Worm (Caenorhabditis elegans) whole organism, young adult: ENCODE results near the gene M03C11.1.

ENCODE experiments used
- F10E7.11 ChIP-seq: sonication (generic microtip); optimal IDR thresholded peaks from 2 replicates; lab custom pipeline; 2017; ENCODE audit warnings: mild to moderate bottlenecking, missing genetic modification characterization, moderate library complexity, missing compliant biosample characterization
- F37B4.10 ChIP-seq: fragments of 200-800 bp; sonication (Bioruptor generic); IDR thresholded peaks from 2 replicates; pipeline ENCODE4 v1.3.6; 2022; ENCODE audit warnings: missing genetic modification characterization, missing compliant biosample characterization
- T26A5.8 ChIP-seq: sonication (generic microtip); optimal IDR thresholded peaks from 2 replicates; lab custom pipeline; 2016; ENCODE audit warnings: missing genetic modification characterization, missing compliant biosample characterization
- Y56A3A.18 ChIP-seq: fragments of 200-800 bp; sonication (Bioruptor generic); IDR thresholded peaks from 2 replicates; pipeline ENCODE4 v1.3.6; 2022; ENCODE audit warnings: missing genetic modification reagents, missing genetic modification characterization, missing compliant biosample characterization
- Y67H2A.10 ChIP-seq: fragments of 200-800 bp; sonication (Bioruptor generic); conservative IDR thresholded peaks from 2 replicates; pipeline ENCODE4 v1.3.6; 2022; ENCODE audit warnings: missing genetic modification reagents, missing genetic modification characterization, missing compliant biosample characterization
- akir-1 ChIP-seq: fragments of 200-800 bp; sonication (Bioruptor generic); optimal IDR thresholded peaks from 2 replicates; lab custom pipeline; 2018; ENCODE audit warnings: mild to moderate bottlenecking, missing genetic modification characterization, moderate library complexity, missing compliant biosample characterization
- aptf-2 ChIP-seq: fragments of 200-800 bp; sonication (Bioruptor generic); conservative IDR thresholded peaks from 2 replicates; pipeline ENCODE4 v1.3.6; 2022; ENCODE audit warnings: missing genetic modification reagents, missing genetic modification characterization, missing compliant biosample characterization
- athp-1 ChIP-seq: sonication (generic microtip); optimal IDR thresholded peaks from 2 replicates; lab custom pipeline; 2017; ENCODE audit warnings: mild to moderate bottlenecking, missing genetic modification characterization, missing compliant biosample characterization
- attf-5 ChIP-seq: fragments of 200-800 bp; sonication (Bioruptor generic); optimal IDR thresholded peaks from 2 replicates; lab custom pipeline; 2018; ENCODE audit warnings: mild to moderate bottlenecking, missing genetic modification characterization, missing compliant biosample characterization
- attf-6 ChIP-seq: fragments of 200-800 bp; sonication (Bioruptor generic); IDR thresholded peaks from 2 replicates; pipeline ENCODE4 v1.3.6; 2022; ENCODE audit warnings: missing genetic modification reagents, missing genetic modification characterization, missing compliant biosample characterization
- bed-1 ChIP-seq: fragments of 200-800 bp; sonication (Bioruptor generic); IDR thresholded peaks from 2 replicates; pipeline ENCODE4 v1.3.6; 2022; ENCODE audit warnings: missing genetic modification reagents, missing genetic modification characterization, missing compliant biosample characterization
- ceh-58 ChIP-seq: fragments of 200-800 bp; sonication (Bioruptor generic); IDR thresholded peaks from 2 replicates; pipeline ENCODE4 v1.3.6; 2022; ENCODE audit warnings: missing genetic modification characterization, missing compliant biosample characterization
- chd-7 ChIP-seq: sonication (generic microtip); optimal IDR thresholded peaks from 2 replicates; lab custom pipeline; 2016; ENCODE audit warnings: mild to moderate bottlenecking, missing genetic modification characterization, moderate library complexity, missing compliant biosample characterization
- die-1 ChIP-seq: sonication (generic microtip); optimal IDR thresholded peaks from 2 replicates; lab custom pipeline; 2016; ENCODE audit warnings: missing genotype, mild to moderate bottlenecking, missing genetic modification characterization, missing compliant biosample characterization
- egl-44 ChIP-seq: fragments of 200-800 bp; sonication (Bioruptor generic); IDR thresholded peaks from 2 replicates; pipeline ENCODE4 v1.3.6; 2022; ENCODE audit warnings: missing genetic modification reagents, missing genetic modification characterization, missing compliant biosample characterization
- egrh-3 ChIP-seq: fragments of 200-800 bp; sonication (Bioruptor generic); IDR thresholded peaks from 2 replicates; pipeline ENCODE4 v1.3.6; 2022; ENCODE audit warnings: missing genetic modification reagents, missing genetic modification characterization, missing compliant biosample characterization
- hlh-12 ChIP-seq: sonication (generic microtip); optimal IDR thresholded peaks from 2 replicates; lab custom pipeline; 2016; ENCODE audit warnings: missing genetic modification characterization, missing compliant biosample characterization
- hlh-26 ChIP-seq: fragments of 200-800 bp; sonication (Bioruptor generic); conservative IDR thresholded peaks from 2 replicates; pipeline ENCODE4 v1.3.6; 2022; ENCODE audit warnings: missing genetic modification reagents, missing genetic modification characterization, missing compliant biosample characterization
- lag-1 ChIP-seq: fragments of 200-800 bp; sonication (Bioruptor generic); IDR thresholded peaks from 2 replicates; pipeline ENCODE4 v1.3.6; 2022; ENCODE audit warnings: missing genetic modification reagents, missing genetic modification characterization, missing compliant biosample characterization
- lin-26 ChIP-seq: fragments of 200-800 bp; sonication (Bioruptor generic); IDR thresholded peaks from 2 replicates; pipeline ENCODE4 v1.3.6; 2022; ENCODE audit warnings: missing genetic modification reagents, missing genetic modification characterization, missing compliant biosample characterization
- lin-35 ChIP-seq, 3 experiments: fragments of 150-350 bp in 2 of 3; sonication (generic microtip) in 1 of 3; optimal IDR thresholded peaks; 2 replicates each; lab custom pipeline; 2014 to 2018; ENCODE audit warnings: missing biosample characterization in 3 of 3, missing genetic modification characterization in 3 of 3, missing genetic modification reagents in 3 of 3
- lin-40 ChIP-seq: sonication (generic microtip); optimal IDR thresholded peaks from 2 replicates; lab custom pipeline; 2016; ENCODE audit warnings: missing genetic modification characterization, mild to moderate bottlenecking, missing compliant biosample characterization, missing genotype, missing genetic modification reagents
- lin-54 ChIP-seq: fragments of 200-800 bp; sonication (Bioruptor generic); optimal IDR thresholded peaks from 2 replicates; lab custom pipeline; 2018; ENCODE audit warnings: mild to moderate bottlenecking, missing genetic modification characterization, missing compliant biosample characterization
- lsl-1 ChIP-seq: fragments of 200-800 bp; sonication (Bioruptor generic); optimal IDR thresholded peaks from 2 replicates; lab custom pipeline; 2018; ENCODE audit warnings: mild to moderate bottlenecking, missing genetic modification characterization, moderate library complexity, missing compliant biosample characterization
- madf-8 ChIP-seq: fragments of 200-800 bp; sonication (Bioruptor generic); conservative IDR thresholded peaks from 2 replicates; pipeline ENCODE4 v1.3.6; 2022; ENCODE audit warnings: missing genetic modification reagents, missing genetic modification characterization, missing compliant biosample characterization
- nfyb-1 ChIP-seq: fragments of 200-800 bp; sonication (Bioruptor generic); IDR thresholded peaks from 2 replicates; pipeline ENCODE4 v1.3.6; 2022; ENCODE audit warnings: missing genetic modification reagents, missing genetic modification characterization, missing compliant biosample characterization
- rec-8 ChIP-seq, 2 experiments: sonication (generic microtip); optimal IDR thresholded peaks; 2 replicates each; lab custom pipeline; 2016; ENCODE audit warnings: mild to moderate bottlenecking in 2 of 2, missing genetic modification characterization in 2 of 2, missing genetic modification reagents in 2 of 2, missing genotype in 2 of 2, missing biosample characterization in 1 of 2, missing compliant biosample characterization in 1 of 2, moderate library complexity in 1 of 2
- repo-1 ChIP-seq: sonication (generic microtip); optimal IDR thresholded peaks from 2 replicates; lab custom pipeline; 2017; ENCODE audit warnings: mild to moderate bottlenecking, missing genetic modification characterization, missing compliant biosample characterization
- rpc-1 ChIP-seq, 2 experiments: fragments of 150-350 bp in 1 of 2; sonication (generic microtip) in 1 of 2; optimal IDR thresholded peaks; 2 replicates each; lab custom pipeline; 2014 to 2018; ENCODE audit warnings: missing biosample characterization in 1 of 2, missing genetic modification characterization in 1 of 2, missing genetic modification reagents in 1 of 2, missing genotype in 1 of 2
- zfh-2 ChIP-seq: fragments of 200-800 bp; sonication (Bioruptor generic); conservative IDR thresholded peaks from 2 replicates; pipeline ENCODE4 v1.3.6; 2022; ENCODE audit warnings: missing genetic modification reagents, missing genetic modification characterization, missing compliant biosample characterization
- ztf-3 ChIP-seq: fragments of 200-800 bp; sonication (Bioruptor generic); optimal IDR thresholded peaks from 2 replicates; lab custom pipeline; 2018; ENCODE audit warnings: mild to moderate bottlenecking, missing genetic modification characterization, missing compliant biosample characterization

The M03C11.1 gene

ce11 chrIII:10407198-10407663, 11.3 kb upstream of the M03C11.1 start, which contains the start of gene hat-1 (continued):
- TF ChIP-seq attf-5 (GFP tag; lab: Kevin White, UChicago) (peak; percentile 99), F10E7.11 (tag; lab: Kevin White, UChicago) (no peak), repo-1 (tag; lab: Kevin White, UChicago) (peak; percentile 87), lin-26 (0 out of 2 replicates have a peak, but pooled peaks have one; percentile 43), die-1 (no peak), lin-54 (GFP tag; lab: Kevin White, UChicago) (peak; percentile 96), F37B4.10 (GFP tag; lab: Robert Waterston, UW) (no peak), lsl-1 (GFP tag; lab: Kevin White, UChicago) (peak; percentile 90), madf-8 (GFP tag; lab: Robert Waterston, UW) (peak; percentile 84), athp-1 (tag; lab: Kevin White, UChicago) (peak; percentile 97), egl-44 (GFP tag; lab: Robert Waterston, UW) (peak; percentile 53; the same call in 1 of the 2 replicates), lin-35 (GFP tag; optimal IDR thresholded peaks at IDR 0.05; lab: Kevin White, UChicago) (peak; percentile 4 to 92 (median 49)), nfyb-1 (peak; percentile 97), Y67H2A.10 (0 out of 2 replicates have a peak, but pooled peaks have one; percentile 57), attf-6 (GFP tag; lab: Robert Waterston, UW) (peak; percentile 83)

- peak; percentile 38; the same call in 1 of the 2 replicates for TF ChIP-seq zfh-2 (GFP tag; lab: Robert Waterston, UW)
- TF ChIP-seq chd-7 (tag; lab: Kevin White, UChicago), result peak; percentile 16
- TF ChIP-seq akir-1 (GFP tag; lab: Kevin White, UChicago), result no peak
- TF ChIP-seq Y56A3A.18 (GFP tag; lab: Robert Waterston, UW), result peak; percentile 51; the same call in 1 of the 2 replicates
These were observed 9.0 kb upstream of the M03C11.1 start, which contains the start of the genes M03C11.3 and chl-1 for ce11 chrIII:10404918-10405317. TSS of gene M03C11.3 (plus strand) at chrIII:10405070. TSS of gene chl-1 (minus strand) at chrIII:10405240.

- peak; percentile 61 for TF ChIP-seq zfh-2 (GFP tag; lab: Robert Waterston, UW)
- TF ChIP-seq athp-1 (tag; lab: Kevin White, UChicago), result no peak
- TF ChIP-seq madf-8 (GFP tag; lab: Robert Waterston, UW), result no peak
- TF ChIP-seq egrh-3 (GFP tag; lab: Robert Waterston, UW), result peak; percentile 32; the same call in 1 of the 2 replicates
- 0 out of 2 replicates have a peak, but pooled peaks have one; percentile 18 for TF ChIP-seq ceh-58 (GFP tag; lab: Robert Waterston, UW)
- no peak for TF ChIP-seq rpc-1 (optimal IDR thresholded peaks at IDR 0.05; lab: Kevin White, UChicago)
- no peak for TF ChIP-seq rpc-1 (tag; optimal IDR thresholded peaks at IDR 0.05; lab: Kevin White, UChicago)
These were observed 3.0 kb upstream of the M03C11.1 start for ce11 chrIII:10398919-10399318.

ce11 chrIII:10396891-10397502, 1.1 kb upstream of the M03C11.1 start:
- no peak for TF ChIP-seq bed-1 (GFP tag; lab: Robert Waterston, UW)
- TF ChIP-seq lin-40, result no peak
- TF ChIP-seq ztf-3, result no peak
- no peak for TF ChIP-seq hlh-26 (GFP tag; lab: Robert Waterston, UW)
- TF ChIP-seq hlh-12 (tag; lab: Kevin White, UChicago), result no peak
- no peak for TF ChIP-seq F37B4.10 (GFP tag; lab: Robert Waterston, UW)
- no peak for TF ChIP-seq rec-8 (tag; optimal IDR thresholded peaks at IDR 0.05; lab: Kevin White, UChicago)
- no peak for TF ChIP-seq aptf-2 (GFP tag; lab: Robert Waterston, UW)
- TF ChIP-seq T26A5.8 (tag; lab: Kevin White, UChicago), result no peak
- TF ChIP-seq lag-1 (GFP tag; lab: Robert Waterston, UW), result no peak
